Fruit fly (Drosophila melanogaster) whole organism, embryonic: ENCODE results near the gene CG13471.

ENCODE experiments used
- B-H1 ChIP-seq: fragments of 200-800 bp; sonication (Bioruptor generic); IDR thresholded peaks from 3 replicates; pipeline ENCODE4 v1.3.6; 2022; ENCODE audit warnings: missing biosample characterization, missing genetic modification characterization
- CG12155 ChIP-seq: fragments of 200-800 bp; sonication (Bioruptor generic); optimal IDR thresholded peaks from 3 replicates; lab custom pipeline; 2016; ENCODE audit warnings: missing biosample characterization, missing genetic modification characterization
- CG12236 ChIP-seq: fragments of 200-800 bp; sonication (Bioruptor generic); optimal IDR thresholded peaks from 2 replicates; lab custom pipeline; 2016; ENCODE audit warnings: missing biosample characterization, missing genetic modification characterization
- CG13296 ChIP-seq: fragments of 200-800 bp; sonication (Bioruptor generic); optimal IDR thresholded peaks from 3 replicates; lab custom pipeline; 2018; ENCODE audit warnings: missing biosample characterization, mild to moderate bottlenecking, missing genetic modification characterization
- CG15269 ChIP-seq: fragments of 200-800 bp; sonication (Bioruptor generic); optimal IDR thresholded peaks from 2 replicates; lab custom pipeline; 2018; ENCODE audit warnings: missing biosample characterization, mild to moderate bottlenecking, missing genetic modification characterization, moderate library complexity
- CG1529 ChIP-seq: fragments of 200-800 bp; sonication (Bioruptor generic); optimal IDR thresholded peaks from 3 replicates; lab custom pipeline; 2018; ENCODE audit warnings: missing biosample characterization, missing genetic modification characterization
- CG17328 ChIP-seq: fragments of 200-800 bp; sonication (Bioruptor generic); IDR thresholded peaks from 2 replicates; pipeline ENCODE4 v1.3.6; 2022; ENCODE audit warnings: missing biosample characterization, missing genetic modification characterization
- CG18764 ChIP-seq: fragments of 200-800 bp; sonication (Bioruptor generic); optimal IDR thresholded peaks from 3 replicates; lab custom pipeline; 2016; ENCODE audit warnings: missing biosample characterization, missing genetic modification characterization
- CG2199 ChIP-seq: fragments of 200-800 bp; sonication (Bioruptor generic); IDR thresholded peaks from 3 replicates; pipeline ENCODE4 v1.3.6; 2022; ENCODE audit warnings: missing biosample characterization, missing genetic modification characterization
- CG30431 ChIP-seq: fragments of 200-800 bp; sonication (Bioruptor generic); optimal IDR thresholded peaks from 2 replicates; lab custom pipeline; 2017; ENCODE audit warnings: missing biosample characterization, missing genetic modification characterization
- CG31365 ChIP-seq: fragments of 200-800 bp; sonication (Bioruptor generic); optimal IDR thresholded peaks from 2 replicates; lab custom pipeline; 2018; ENCODE audit warnings: missing biosample characterization, mild to moderate bottlenecking, missing genetic modification characterization
- CG3995 ChIP-seq: fragments of 200-800 bp; sonication (Bioruptor generic); optimal IDR thresholded peaks from 3 replicates; lab custom pipeline; 2016; ENCODE audit warnings: missing biosample characterization, missing genetic modification characterization
- CG43689 ChIP-seq: fragments of 200-800 bp; sonication (Bioruptor generic); IDR thresholded peaks from 2 replicates; pipeline ENCODE4 v1.3.6; 2022; ENCODE audit warnings: missing biosample characterization, missing genetic modification characterization
- CG5245 ChIP-seq: fragments of 200-800 bp; sonication (Bioruptor generic); optimal IDR thresholded peaks from 3 replicates; lab custom pipeline; 2016; ENCODE audit warnings: missing biosample characterization, missing genetic modification characterization
- CG6175 ChIP-seq: fragments of 200-800 bp; sonication (Bioruptor generic); IDR thresholded peaks from 3 replicates; pipeline ENCODE4 v1.3.6; 2022; ENCODE audit warnings: missing biosample characterization, missing genetic modification characterization
- CG6654 ChIP-seq: fragments of 200-800 bp; sonication (Bioruptor generic); optimal IDR thresholded peaks from 2 replicates; lab custom pipeline; 2017; ENCODE audit warnings: missing biosample characterization, mild to moderate bottlenecking, missing genetic modification characterization
- CG8290 ChIP-seq, 3 experiments: fragments of 200-800 bp; sonication (Bioruptor generic); optimal IDR thresholded peaks; 2 replicates each; lab custom pipeline; 2016 to 2019; ENCODE audit warnings: missing biosample characterization in 3 of 3, missing genetic modification characterization in 3 of 3, mild to moderate bottlenecking in 2 of 3, moderate library complexity in 1 of 3
- CG8359 ChIP-seq: fragments of 200-800 bp; sonication (Bioruptor generic); optimal IDR thresholded peaks from 2 replicates; lab custom pipeline; 2017; ENCODE audit warnings: missing biosample characterization, mild to moderate bottlenecking, missing genetic modification characterization, borderline replicate concordance
- CG9932 ChIP-seq: fragments of 200-800 bp; sonication (Bioruptor generic); IDR thresholded peaks from 2 replicates; pipeline ENCODE4 v1.3.6; 2022; ENCODE audit warnings: missing biosample characterization, missing genetic modification characterization
- CrebB ChIP-seq: fragments of 200-800 bp; sonication (Bioruptor generic); optimal IDR thresholded peaks from 3 replicates; lab custom pipeline; 2018; ENCODE audit warnings: missing biosample characterization, mild to moderate bottlenecking, missing genetic modification characterization
- D19B ChIP-seq: fragments of 200-800 bp; sonication (Bioruptor generic); optimal IDR thresholded peaks from 2 replicates; lab custom pipeline; 2017; ENCODE audit warnings: missing biosample characterization, mild to moderate bottlenecking, missing genetic modification characterization
- Dek ChIP-seq: fragments of 200-800 bp; sonication (Bioruptor generic); optimal IDR thresholded peaks from 3 replicates; lab custom pipeline; 2019; ENCODE audit warnings: missing biosample characterization, mild to moderate bottlenecking, missing genetic modification characterization, moderate library complexity
- GATAe ChIP-seq: fragments of 200-800 bp; sonication (Bioruptor generic); conservative IDR thresholded peaks from 2 replicates; pipeline ENCODE4 v1.3.6; 2022; ENCODE audit warnings: missing biosample characterization, missing genetic modification characterization
- Hand ChIP-seq: fragments of 200-800 bp; sonication (Bioruptor generic); optimal IDR thresholded peaks from 2 replicates; lab custom pipeline; 2017; ENCODE audit warnings: mild to moderate bottlenecking, missing biosample characterization, missing genetic modification reagents, missing genetic modification characterization
- Myb ChIP-seq: fragments of 200-800 bp; sonication (Bioruptor generic); optimal IDR thresholded peaks from 2 replicates; lab custom pipeline; 2016; ENCODE audit warnings: missing biosample characterization, missing genetic modification characterization
- Nf-YB ChIP-seq: fragments of 200-800 bp; sonication (Bioruptor generic); optimal IDR thresholded peaks from 3 replicates; lab custom pipeline; 2019; ENCODE audit warnings: missing biosample characterization, mild to moderate bottlenecking, missing genetic modification characterization, moderate library complexity
- Opbp ChIP-seq: fragments of 200-800 bp; sonication (Bioruptor generic); IDR thresholded peaks from 3 replicates; pipeline ENCODE4 v1.3.6; 2022; ENCODE audit warnings: missing biosample characterization, missing genetic modification characterization; ENCODE audit not compliant: partially characterized antibody
- Rx ChIP-seq: fragments of 200-800 bp; sonication (Bioruptor generic); IDR thresholded peaks from 2 replicates; pipeline ENCODE4 v1.3.6; 2022; ENCODE audit warnings: missing biosample characterization, missing genetic modification characterization
- Scr ChIP-seq: fragments of 200-800 bp; sonication (Bioruptor generic); IDR thresholded peaks from 2 replicates; pipeline ENCODE4 v1.3.6; 2022; ENCODE audit warnings: missing biosample characterization, missing genetic modification characterization; ENCODE audit not compliant: partially characterized antibody
- TFAM ChIP-seq: fragments of 200-800 bp; sonication (Bioruptor generic); optimal IDR thresholded peaks from 2 replicates; lab custom pipeline; 2017; ENCODE audit warnings: missing biosample characterization, missing genetic modification characterization, inconsistent platforms
- ab ChIP-seq: fragments of 200-800 bp; sonication (Bioruptor generic); optimal IDR thresholded peaks from 2 replicates; lab custom pipeline; 2016; ENCODE audit warnings: missing biosample characterization, missing genetic modification characterization
- az2 ChIP-seq: fragments of 200-800 bp; sonication (Bioruptor generic); optimal IDR thresholded peaks from 3 replicates; lab custom pipeline; 2016; ENCODE audit warnings: missing biosample characterization, missing genetic modification characterization
- cad ChIP-seq: fragments of >200 bp; optimal IDR thresholded peaks from 2 replicates; lab custom pipeline; 2017; ENCODE audit warnings: missing biosample characterization, missing genetic modification characterization
- dati ChIP-seq: fragments of 200-800 bp; sonication (Bioruptor generic); IDR thresholded peaks from 2 replicates; pipeline ENCODE4 v1.3.6; 2022; ENCODE audit warnings: missing biosample characterization, missing genetic modification characterization
- fu2 ChIP-seq: fragments of 200-800 bp; sonication (Bioruptor generic); optimal IDR thresholded peaks from 2 replicates; lab custom pipeline; 2016; ENCODE audit warnings: missing biosample characterization, missing genetic modification characterization
- gcm2 ChIP-seq: fragments of 200-800 bp; sonication (Bioruptor generic); optimal IDR thresholded peaks from 2 replicates; lab custom pipeline; 2016; ENCODE audit warnings: missing biosample characterization, missing genetic modification characterization
- kay ChIP-seq: fragments of 200-800 bp; sonication (Bioruptor generic); optimal IDR thresholded peaks from 2 replicates; lab custom pipeline; 2016; ENCODE audit warnings: missing biosample characterization, missing genetic modification characterization
- knrl ChIP-seq: fragments of 200-800 bp; sonication (Bioruptor generic); IDR thresholded peaks from 3 replicates; pipeline ENCODE4 v1.3.6; 2022; ENCODE audit warnings: missing biosample characterization, missing genetic modification characterization; ENCODE audit not compliant: partially characterized antibody
- nmo ChIP-seq: fragments of 200-800 bp; sonication (Bioruptor generic); optimal IDR thresholded peaks from 2 replicates; lab custom pipeline; 2018; ENCODE audit warnings: missing biosample characterization, mild to moderate bottlenecking, missing genetic modification characterization, moderate library complexity
- p53 ChIP-seq: fragments of 200-800 bp; sonication (Bioruptor generic); optimal IDR thresholded peaks from 2 replicates; lab custom pipeline; 2016; ENCODE audit warnings: missing biosample characterization, missing genetic modification characterization
- peb ChIP-seq: fragments of 200-800 bp; sonication (Bioruptor generic); IDR thresholded peaks from 2 replicates; pipeline ENCODE4 v1.3.6; 2022; ENCODE audit warnings: missing biosample characterization, missing genetic modification characterization
- pho ChIP-seq: fragments of 200-800 bp; sonication (Bioruptor generic); optimal IDR thresholded peaks from 2 replicates; lab custom pipeline; 2016; ENCODE audit warnings: missing biosample characterization, missing genetic modification characterization
- repo ChIP-seq: fragments of 200-800 bp; sonication (Bioruptor generic); optimal IDR thresholded peaks from 2 replicates; lab custom pipeline; 2016; ENCODE audit warnings: missing biosample characterization, missing genetic modification characterization
- ro ChIP-seq: fragments of 200-800 bp; sonication (Bioruptor generic); IDR thresholded peaks from 2 replicates; pipeline ENCODE4 v1.3.6; 2022; ENCODE audit warnings: missing biosample characterization, missing genetic modification characterization
- tll ChIP-seq, 2 experiments: fragments of 200-800 bp in 1 of 2; fragments of >200 bp in 1 of 2; sonication (Bioruptor generic) in 1 of 2; optimal IDR thresholded peaks; 2 replicates each; lab custom pipeline; 2017 to 2019; ENCODE audit warnings: missing biosample characterization in 2 of 2, missing genetic modification characterization in 2 of 2, mild to moderate bottlenecking in 1 of 2, moderate library complexity in 1 of 2
- tna ChIP-seq: fragments of 200-800 bp; sonication (Bioruptor generic); IDR thresholded peaks from 2 replicates; pipeline ENCODE4 v1.3.6; 2022; ENCODE audit warnings: missing biosample characterization, missing genetic modification characterization; ENCODE audit not compliant: partially characterized antibody
- unpg ChIP-seq: fragments of 200-800 bp; sonication (Bioruptor generic); optimal IDR thresholded peaks from 3 replicates; lab custom pipeline; 2018; ENCODE audit warnings: missing biosample characterization, mild to moderate bottlenecking, missing genetic modification characterization, moderate library complexity
- wdn ChIP-seq: fragments of 200-800 bp; sonication (Bioruptor generic); IDR thresholded peaks from 2 replicates; pipeline ENCODE4 v1.3.6; 2022; ENCODE audit warnings: missing biosample characterization, missing genetic modification characterization

The CG13471 gene

dm6 chr3L:14761837-14762785 lies 28.8 kb upstream of the CG13471 start, which contains the start of the genes Tsen34 and Mgat4a (continued):
- TF ChIP-seq Nf-YB = no peak
- no peak for TF ChIP-seq unpg (GFP tag; lab: Kevin White, UChicago)
- TF ChIP-seq cad (GFP tag; lab: Kevin White, UChicago) = no peak
- TF ChIP-seq CG3995 = peak; percentile 18
- TF ChIP-seq gcm2 (GFP tag; lab: Kevin White, UChicago) = no peak
- no peak for TF ChIP-seq CG8290 (GFP tag; optimal IDR thresholded peaks at IDR 0.05; lab: Kevin White, UChicago)
- TF ChIP-seq CG8290 (tag; optimal IDR thresholded peaks at IDR 0.05; lab: Kevin White, UChicago) = peak in 1 of 2 experiments; percentile 59
- no peak for TF ChIP-seq CG12236 (GFP tag; lab: Kevin White, UChicago)
- TF ChIP-seq pho = peak; percentile 66
- no peak for TF ChIP-seq ro (GFP tag; lab: Robert Waterston, UW)
- TF ChIP-seq GATAe = no peak
- TF ChIP-seq tna (GFP tag; lab: Robert Waterston, UW) = peak; percentile 47; the same call in 1 of the 2 replicates
- no peak for TF ChIP-seq Hand
- no peak for TF ChIP-seq CG17328
- TF ChIP-seq D19B (GFP tag; lab: Kevin White, UChicago) = peak; percentile 84
- TF ChIP-seq B-H1 (GFP tag; lab: Robert Waterston, UW) = no peak; the same call in 2 of the 3 replicates
- TF ChIP-seq CG1529 (GFP tag; lab: Kevin White, UChicago) = no peak
- no peak for TF ChIP-seq kay (GFP tag; lab: Kevin White, UChicago)
- TF ChIP-seq dati = no peak
- peak; percentile 74; the same call in 2 of the 3 replicates for TF ChIP-seq Opbp (GFP tag; lab: Robert Waterston, UW)
- no peak for TF ChIP-seq CG18764 (GFP tag; lab: Kevin White, UChicago)
- TF ChIP-seq p53 (GFP tag; lab: Kevin White, UChicago) = no peak
- peak in 1 of 2 experiments; percentile 55 for TF ChIP-seq tll (GFP tag; optimal IDR thresholded peaks at IDR 0.05; lab: Kevin White, UChicago)
- TF ChIP-seq nmo (GFP tag; lab: Kevin White, UChicago) = no peak
- TF ChIP-seq CG6654 = no peak
- no peak for TF ChIP-seq az2
- TF ChIP-seq TFAM = no peak
- TF ChIP-seq CG9932 (GFP tag; lab: Robert Waterston, UW) = peak; percentile 71
- no peak for TF ChIP-seq Rx (GFP tag; lab: Robert Waterston, UW)
- no peak for TF ChIP-seq ab (GFP tag; lab: Kevin White, UChicago)
- no peak for TF ChIP-seq fu2 (GFP tag; lab: Kevin White, UChicago)
- no peak for TF ChIP-seq CG6175 (GFP tag; lab: Robert Waterston, UW)
- no peak for TF ChIP-seq CG12155 (GFP tag; lab: Kevin White, UChicago)
- peak; percentile 55; the same call in 2 of the 3 replicates for TF ChIP-seq knrl (GFP tag; lab: Robert Waterston, UW)
- TF ChIP-seq peb (GFP tag; lab: Robert Waterston, UW) = no peak
- no peak for TF ChIP-seq CG8359 (GFP tag; lab: Kevin White, UChicago)
- peak; percentile 18 for TF ChIP-seq Myb (GFP tag; lab: Kevin White, UChicago)
- peak; percentile 82 for TF ChIP-seq CG13296
- peak; percentile 55 for TF ChIP-seq CrebB
- TF ChIP-seq CG15269 (tag; lab: Kevin White, UChicago) = no peak
- TF ChIP-seq Scr (GFP tag; lab: Robert Waterston, UW) = peak; percentile 45
- no peak for TF ChIP-seq CG30431
- peak; percentile 62 for TF ChIP-seq wdn (GFP tag; lab: Robert Waterston, UW)
- TF ChIP-seq repo (GFP tag; lab: Kevin White, UChicago) = peak; percentile 3
- no peak for TF ChIP-seq CG43689
- no peak for TF ChIP-seq CG5245 (GFP tag; lab: Kevin White, UChicago)
- peak; percentile 2 for TF ChIP-seq Dek (tag; lab: Kevin White, UChicago)
- TF ChIP-seq CG31365 (tag; lab: Kevin White, UChicago) = no peak
- TF ChIP-seq CG2199 = no peak
